Worm (Caenorhabditis elegans): Measurements from ENCODE around the gene C12D5.3.

The C12D5.3 gene

ce11 chrV:7635469-7635868 lies 40.5 kb upstream of the C12D5.3 start, which contains the start of gene srd-29:
Gene srd-29, plus strand, starts transcription at chrV:7635769.
- TF ChIP-seq nhr-25 (tag; optimal IDR thresholded peaks at IDR 0.05), result no peak
- TF ChIP-seq ZK546.5 (tag; optimal IDR thresholded peaks at IDR 0.05), result no peak
- TF ChIP-seq lin-39 (tag; optimal IDR thresholded peaks at IDR 0.05), result no peak
- no peak for TF ChIP-seq R02D3.7 (tag; optimal IDR thresholded peaks at IDR 0.05)
- TF ChIP-seq C34F6.9 (tag; optimal IDR thresholded peaks at IDR 0.05), result no peak
- TF ChIP-seq ceh-82 (tag; optimal IDR thresholded peaks at IDR 0.05), result no peak

ce11 chrV:7637801-7638200 lies 38.2 kb upstream of the C12D5.3 start, which contains the start of gene clec-45:
Gene clec-45, plus strand, starts transcription at chrV:7638101.
- no peak for TF ChIP-seq unc-55 (GFP tag; optimal IDR thresholded peaks at IDR 0.05)
- no peak for TF ChIP-seq nhr-25 (tag; optimal IDR thresholded peaks at IDR 0.05)
- no peak for TF ChIP-seq snpc-4 (tag; optimal IDR thresholded peaks at IDR 0.05)
- no peak for TF ChIP-seq nhr-129 (tag; optimal IDR thresholded peaks at IDR 0.05)
- no peak for TF ChIP-seq nhr-23 (tag; optimal IDR thresholded peaks at IDR 0.05)
- TF ChIP-seq ceh-82 (tag; optimal IDR thresholded peaks at IDR 0.05), result no peak

DNA sequence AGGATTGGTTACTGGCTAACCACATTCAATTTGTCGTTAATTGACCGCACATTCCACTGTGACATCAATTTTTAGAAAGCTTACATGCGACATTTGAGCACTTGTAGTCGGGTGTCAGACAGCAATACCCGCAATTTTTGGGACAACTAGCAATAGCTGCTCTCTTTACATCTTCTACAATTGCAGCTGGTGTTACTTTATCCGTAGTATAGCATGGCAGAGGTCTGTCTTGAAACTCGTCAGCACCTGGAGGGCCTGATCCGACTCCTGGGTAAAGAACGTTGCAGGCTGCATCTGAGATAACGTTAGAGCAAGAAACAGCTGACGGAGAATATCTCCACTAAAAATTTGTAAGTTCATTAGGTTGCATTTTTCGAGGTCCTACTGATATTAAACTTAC lies 36.6 kb upstream of the C12D5.3 start:
- no peak for TF ChIP-seq skn-1 (tag; optimal IDR thresholded peaks at IDR 0.05)

ce11 chrV:7639787-7640186 lies 36.2 kb upstream of the C12D5.3 start, which contains the start of gene F07C4.10:
Gene F07C4.10, minus strand, starts transcription at chrV:7639887.
- no peak for TF ChIP-seq crh-2 (tag; optimal IDR thresholded peaks at IDR 0.05)
- TF ChIP-seq egl-27 (tag; optimal IDR thresholded peaks at IDR 0.05), result no peak
- TF ChIP-seq nhr-12 (tag; optimal IDR thresholded peaks at IDR 0.05), result no peak
- TF ChIP-seq nhr-6 (tag; optimal IDR thresholded peaks at IDR 0.05), result no peak
- no peak for TF ChIP-seq R02D3.7 (tag; optimal IDR thresholded peaks at IDR 0.05)
- TF ChIP-seq ceh-16 (tag; optimal IDR thresholded peaks at IDR 0.05), result no peak
- TF ChIP-seq lsy-2 (tag; optimal IDR thresholded peaks at IDR 0.05), result no peak
- TF ChIP-seq sem-4 (tag; optimal IDR thresholded peaks at IDR 0.05), result no peak
- no peak for TF ChIP-seq lin-39 (tag; optimal IDR thresholded peaks at IDR 0.05)
- TF ChIP-seq F13H6.1 (tag; optimal IDR thresholded peaks at IDR 0.05), result no peak
- no peak for TF ChIP-seq C34F6.9 (tag; optimal IDR thresholded peaks at IDR 0.05)
- TF ChIP-seq unc-55 (GFP tag; optimal IDR thresholded peaks at IDR 0.05), result no peak
- TF ChIP-seq ZK546.5 (tag; optimal IDR thresholded peaks at IDR 0.05), result no peak
- TF ChIP-seq mdl-1 (tag; optimal IDR thresholded peaks at IDR 0.05), result no peak
- no peak for TF ChIP-seq nhr-23 (tag; optimal IDR thresholded peaks at IDR 0.05)
- TF ChIP-seq lin-13 (GFP tag; optimal IDR thresholded peaks at IDR 0.05), result no peak
- TF ChIP-seq elt-1 (tag; optimal IDR thresholded peaks at IDR 0.05), result no peak
- TF ChIP-seq sma-9 (GFP tag; optimal IDR thresholded peaks at IDR 0.05), result no peak
- no peak for TF ChIP-seq sma-9 (tag; optimal IDR thresholded peaks at IDR 0.05)
- TF ChIP-seq ceh-82 (tag; optimal IDR thresholded peaks at IDR 0.05), result no peak
- no peak for TF ChIP-seq blmp-1 (tag; optimal IDR thresholded peaks at IDR 0.05; ENCODE audit: insufficient read depth)

- TF ChIP-seq mab-5 (tag; optimal IDR thresholded peaks at IDR 0.05) (no peak), egl-27 (tag; optimal IDR thresholded peaks at IDR 0.05) (no peak), ama-1 (optimal IDR thresholded peaks at IDR 0.05) (no peak), crh-2 (tag; optimal IDR thresholded peaks at IDR 0.05) (no peak), ztf-4 (tag; optimal IDR thresholded peaks at IDR 0.05) (no peak), zag-1 (tag; optimal IDR thresholded peaks at IDR 0.05) (no peak), nhr-77 (tag; optimal IDR thresholded peaks at IDR 0.05) (no peak), sma-9 (GFP tag; optimal IDR thresholded peaks at IDR 0.05) (no peak), sma-9 (tag; optimal IDR thresholded peaks at IDR 0.05) (no peak), nhr-6 (tag; optimal IDR thresholded peaks at IDR 0.05) (no peak), nhr-11 (tag; optimal IDR thresholded peaks at IDR 0.05) (no peak), aly-2 (tag; optimal IDR thresholded peaks at IDR 0.05) (no peak)
These were observed 34.3 kb upstream of the C12D5.3 start for ce11 chrV:7641718-7642117.

- TF ChIP-seq nhr-21 (tag; optimal IDR thresholded peaks at IDR 0.05), result no peak
- TF ChIP-seq C34F6.9 (tag; optimal IDR thresholded peaks at IDR 0.05), result no peak
These were observed 32.6 kb upstream of the C12D5.3 start, which contains the start of gene F07C4.11 for ce11 chrV:7643416-7643815. Gene F07C4.11, minus strand, starts transcription at chrV:7643516.

Measured in whole organism, L2 larva.